Worm (Caenorhabditis elegans): ENCODE measurements around the gene F44E2.10.

Gene F44E2.10

DNA sequence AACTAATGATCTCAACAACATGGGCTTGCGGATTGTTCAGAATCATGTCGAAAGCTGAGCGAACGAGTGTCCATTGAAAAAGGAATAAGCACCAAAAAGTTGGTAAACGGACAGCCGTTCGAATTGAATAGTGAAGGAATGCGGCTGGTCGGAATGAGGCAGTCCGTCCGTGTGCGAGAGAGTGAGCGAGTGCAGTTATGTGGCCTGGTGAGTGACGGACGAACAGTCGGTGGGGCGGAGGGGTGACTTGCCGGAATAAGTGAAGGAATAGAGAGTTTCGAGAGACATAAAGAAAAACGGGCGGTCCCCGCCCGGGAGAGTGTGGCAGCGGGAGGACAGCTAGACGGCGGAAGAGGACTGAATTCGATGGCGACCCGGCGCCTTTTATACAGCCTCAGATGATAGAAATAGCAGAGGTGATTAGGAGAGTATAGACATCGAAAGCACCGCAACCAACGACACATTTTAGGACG, 34.4 kb upstream of the F44E2.10 start (continued):
- TF ChIP-seq php-3 (GFP tag; IDR thresholded peaks at IDR 0.05) (peak; percentile 68), ZK337.2 (GFP tag; IDR thresholded peaks at IDR 0.05) (no peak), lin-39 (tag; optimal IDR thresholded peaks at IDR 0.05) (no peak), fkh-10 (GFP tag; optimal IDR thresholded peaks at IDR 0.05) (no peak), mdl-1 (tag; optimal IDR thresholded peaks at IDR 0.05) (peak; percentile 39 to 51), mxl-2 (GFP tag; conservative IDR thresholded peaks at IDR 0.05) (no peak), Y5F2A.4 (GFP tag; optimal IDR thresholded peaks at IDR 0.05) (no peak), nhr-28 (tag; optimal IDR thresholded peaks at IDR 0.05) (peak; percentile 81), mxl-3 (GFP tag; optimal IDR thresholded peaks at IDR 0.05) (peak; percentile 89), ceh-62 (tag; optimal IDR thresholded peaks at IDR 0.05) (no peak), tra-1 (GFP tag; IDR thresholded peaks at IDR 0.05) (peak; percentile 82), lin-13 (GFP tag; optimal IDR thresholded peaks at IDR 0.05) (peak; percentile 75), hlh-11 (tag; optimal IDR thresholded peaks at IDR 0.05) (peak; percentile 96), mdt-29 (GFP tag; IDR thresholded peaks at IDR 0.05) (no peak; the same call in 1 of the 2 replicates), mep-1 (tag; optimal IDR thresholded peaks at IDR 0.05) (peak; percentile 83), skn-1 (tag; optimal IDR thresholded peaks at IDR 0.05) (no peak), ceh-20 (GFP tag; IDR thresholded peaks at IDR 0.05) (peak; percentile 80; the same call in 1 of the 2 replicates), Y48G9A.11 (GFP tag; IDR thresholded peaks at IDR 0.05) (peak; percentile 48; the same call in 1 of the 2 replicates), dpl-1 (GFP tag; optimal IDR thresholded peaks at IDR 0.05) (peak; percentile 34), nhr-42 (GFP tag; IDR thresholded peaks at IDR 0.05) (peak; percentile 81), attf-4 (tag; optimal IDR thresholded peaks at IDR 0.05) (no peak), lsy-2 (tag; optimal IDR thresholded peaks at IDR 0.05) (peak; percentile 27 to 64), Y105C5A.15 (GFP tag; IDR thresholded peaks at IDR 0.05) (0 out of 2 replicates have a peak, but pooled peaks have one; percentile 17), nhr-76 (tag; optimal IDR thresholded peaks at IDR 0.05) (no peak), ctbp-1 (GFP tag; IDR thresholded peaks at IDR 0.05) (peak; percentile 22; the same call in 1 of the 2 replicates), lin-15B (tag; optimal IDR thresholded peaks at IDR 0.05) (no peak), ces-1 (GFP tag; optimal IDR thresholded peaks at IDR 0.05) (no peak), zip-2 (tag; optimal IDR thresholded peaks at IDR 0.05) (no peak), lim-7 (GFP tag; IDR thresholded peaks at IDR 0.05) (no peak), duxl-1 (tag; optimal IDR thresholded peaks at IDR 0.05; ENCODE audit: poor library complexity) (no peak), snpc-4 (tag; optimal IDR thresholded peaks at IDR 0.05) (no peak), hif-1 (tag; optimal IDR thresholded peaks at IDR 0.05) (peak; percentile 3 to 64), zag-1 (tag; optimal IDR thresholded peaks at IDR 0.05) (no peak), nhr-77 (tag; optimal IDR thresholded peaks at IDR 0.05) (peak; percentile 67), sdz-12 (GFP tag; optimal IDR thresholded peaks at IDR 0.05) (no peak), unc-62 (GFP tag; optimal IDR thresholded peaks at IDR 0.05 in 1 of 2) (peak in 1 of 2 experiments; percentile 97), unc-62 (tag; optimal IDR thresholded peaks at IDR 0.05) (no peak), egl-27 (tag; optimal IDR thresholded peaks at IDR 0.05) (no peak), ceh-28 (tag; optimal IDR thresholded peaks at IDR 0.05) (no peak), dmd-9 (GFP tag; IDR thresholded peaks at IDR 0.05) (0 out of 2 replicates have a peak, but pooled peaks have one; percentile 9), R02D3.7 (tag; optimal IDR thresholded peaks at IDR 0.05) (no peak), tag-97 (GFP tag; IDR thresholded peaks at IDR 0.05) (no peak), hmg-1.1 (GFP tag; IDR thresholded peaks at IDR 0.05) (peak; percentile 82), T20F7.1 (GFP tag; optimal IDR thresholded peaks at IDR 0.05) (peak; percentile 51), ztf-7 (tag; optimal IDR thresholded peaks at IDR 0.05) (no peak), D1046.2 (GFP tag; IDR thresholded peaks at IDR 0.05) (peak; percentile 78; the same call in 1 of the 2 replicates), unc-130 (GFP tag; optimal IDR thresholded peaks at IDR 0.05) (no peak), vab-7 (GFP tag; IDR thresholded peaks at IDR 0.05) (peak; percentile 64), ceh-44 (GFP tag; IDR thresholded peaks at IDR 0.05) (no peak), lin-29 (GFP tag; IDR thresholded peaks at IDR 0.05) (0 out of 2 replicates have a peak, but pooled peaks have one; percentile 51), snpc-1.2 (GFP tag; IDR thresholded peaks at IDR 0.05) (peak; percentile 65), nhr-10 (tag; optimal IDR thresholded peaks at IDR 0.05) (peak; percentile 52)
